Worm (Caenorhabditis elegans) whole organism, early embryonic: ENCODE results near the gene M110.8.

Source experiments
- B0310.2 ChIP-seq: sonication (generic microtip); optimal IDR thresholded peaks from 2 replicates; lab custom pipeline; 2016; ENCODE audit warnings: mild to moderate bottlenecking, missing genetic modification characterization, missing compliant biosample characterization
- F13C5.2 ChIP-seq: sonication (generic microtip); optimal IDR thresholded peaks from 2 replicates; lab custom pipeline; 2017; ENCODE audit warnings: mild to moderate bottlenecking, missing genetic modification characterization, inconsistent platforms, missing compliant biosample characterization
- aly-1 ChIP-seq: sonication (generic microtip); optimal IDR thresholded peaks from 2 replicates; lab custom pipeline; 2016; ENCODE audit warnings: missing genetic modification characterization, missing compliant biosample characterization
- ama-1 ChIP-seq: fragments of 150-350 bp; optimal IDR thresholded peaks from 2 replicates; lab custom pipeline; 2014
- ceh-13 ChIP-seq: fragments of 200-800 bp; sonication (Bioruptor generic); optimal IDR thresholded peaks from 2 replicates; lab custom pipeline; 2018; ENCODE audit warnings: mild to moderate bottlenecking, missing genetic modification characterization, missing compliant biosample characterization
- ceh-36 ChIP-seq: sonication (generic microtip); optimal IDR thresholded peaks from 2 replicates; lab custom pipeline; 2016; ENCODE audit warnings: missing genetic modification characterization, inconsistent platforms, missing compliant biosample characterization
- ets-7 ChIP-seq: sonication (generic microtip); optimal IDR thresholded peaks from 2 replicates; lab custom pipeline; 2016; ENCODE audit warnings: missing genotype, missing genetic modification characterization, missing compliant biosample characterization
- flt-1 ChIP-seq: fragments of 200-800 bp; sonication (Bioruptor generic); IDR thresholded peaks from 2 replicates; pipeline ENCODE4 v1.3.6; 2022; ENCODE audit warnings: missing genetic modification characterization, missing compliant biosample characterization
- hmbx-1 ChIP-seq: sonication (generic microtip); optimal IDR thresholded peaks from 2 replicates; lab custom pipeline; 2016; ENCODE audit warnings: mild to moderate bottlenecking, missing genetic modification characterization, missing compliant biosample characterization
- hmg-4 ChIP-seq: fragments of 200-800 bp; sonication (Bioruptor generic); optimal IDR thresholded peaks from 2 replicates; lab custom pipeline; 2018; ENCODE audit warnings: mild to moderate bottlenecking, missing genetic modification characterization, missing compliant biosample characterization
- hnd-1 ChIP-seq: sonication (generic microtip); optimal IDR thresholded peaks from 2 replicates; lab custom pipeline; 2016; ENCODE audit warnings: missing genetic modification characterization, missing compliant biosample characterization
- pes-1 ChIP-seq: fragments of 200-800 bp; sonication (Bioruptor generic); IDR thresholded peaks from 2 replicates; pipeline ENCODE4 v1.3.6; 2022; ENCODE audit warnings: missing genetic modification reagents, missing genetic modification characterization, missing compliant biosample characterization
- scrt-1 ChIP-seq: fragments of 200-800 bp; sonication (Bioruptor generic); IDR thresholded peaks from 2 replicates; pipeline ENCODE4 v1.3.6; 2022; ENCODE audit warnings: missing genetic modification characterization, missing compliant biosample characterization
- sea-1 ChIP-seq: fragments of 200-800 bp; sonication (Bioruptor generic); conservative IDR thresholded peaks from 2 replicates; pipeline ENCODE4 v1.3.6; 2022; ENCODE audit warnings: missing genetic modification characterization, missing compliant biosample characterization
- tbx-11 ChIP-seq: fragments of 200-800 bp; sonication (Bioruptor generic); IDR thresholded peaks from 2 replicates; pipeline ENCODE4 v1.3.6; 2022; ENCODE audit warnings: missing genetic modification characterization, missing compliant biosample characterization
- tbx-37 ChIP-seq: fragments of 200-800 bp; sonication (Bioruptor generic); conservative IDR thresholded peaks from 2 replicates; pipeline ENCODE4 v1.3.6; 2022; ENCODE audit warnings: missing genetic modification reagents, missing genetic modification characterization, missing compliant biosample characterization
- tra-4 ChIP-seq: sonication (generic microtip); optimal IDR thresholded peaks from 2 replicates; lab custom pipeline; 2017; ENCODE audit warnings: missing genetic modification characterization, missing compliant biosample characterization

M110.8 gene

ce11 chrII:8223945-8224344, 14.6 kb upstream of the M110.8 start:
- TF ChIP-seq ama-1 (lab: Kevin White, UChicago) (no peak), aly-1 (tag; lab: Kevin White, UChicago) (no peak), pes-1 (GFP tag; lab: Robert Waterston, UW) (no peak), hnd-1 (tag; lab: Kevin White, UChicago) (no peak), B0310.2 (tag; lab: Kevin White, UChicago) (no peak), scrt-1 (GFP tag; lab: Robert Waterston, UW) (no peak)

- TF ChIP-seq hmg-4 (GFP tag; lab: Kevin White, UChicago) (peak; percentile 16), ama-1 (lab: Kevin White, UChicago) (no peak)
These were observed 14.0 kb upstream of the M110.8 start for ce11 chrII:8223422-8223821.

- TF ChIP-seq tbx-11 (GFP tag; lab: Robert Waterston, UW) (no peak), ama-1 (lab: Kevin White, UChicago) (peak; percentile 80), flt-1 (GFP tag; lab: Robert Waterston, UW) (0 out of 2 replicates have a peak, but pooled peaks have one; percentile 34), hmg-4 (GFP tag; lab: Kevin White, UChicago) (peak; percentile 61), sea-1 (GFP tag; lab: Robert Waterston, UW) (0 out of 2 replicates have a peak, but pooled peaks have one; percentile 55)
These were observed 13.1 kb upstream of the M110.8 start, which contains the start of gene dab-1 for ce11 chrII:8222309-8223065. dab-1 (plus strand) TSS chrII:8222386.

- TF ChIP-seq hmg-4 (GFP tag; lab: Kevin White, UChicago) (no peak), ceh-13 (GFP tag; lab: Kevin White, UChicago) (no peak), ets-7 (tag; lab: Kevin White, UChicago) (no peak), flt-1 (GFP tag; lab: Robert Waterston, UW) (no peak), scrt-1 (GFP tag; lab: Robert Waterston, UW) (no peak), tra-4 (no peak), hnd-1 (tag; lab: Kevin White, UChicago) (no peak), hmbx-1 (tag; lab: Kevin White, UChicago) (no peak), pes-1 (GFP tag; lab: Robert Waterston, UW) (no peak), tbx-11 (GFP tag; lab: Robert Waterston, UW) (no peak), ama-1 (lab: Kevin White, UChicago) (no peak), F13C5.2 (tag; lab: Kevin White, UChicago) (no peak)
These were observed 10.9 kb upstream of the M110.8 start for ce11 chrII:8220267-8220666.

- TF ChIP-seq ceh-36 (tag; lab: Kevin White, UChicago) = no peak
- no peak for TF ChIP-seq F13C5.2 (tag; lab: Kevin White, UChicago)
- TF ChIP-seq ets-7 (tag; lab: Kevin White, UChicago) = no peak
- no peak for TF ChIP-seq flt-1 (GFP tag; lab: Robert Waterston, UW)
- no peak for TF ChIP-seq hmbx-1 (tag; lab: Kevin White, UChicago)
- TF ChIP-seq scrt-1 (GFP tag; lab: Robert Waterston, UW) = no peak
- TF ChIP-seq ceh-13 (GFP tag; lab: Kevin White, UChicago) = no peak
- no peak for TF ChIP-seq tra-4
- TF ChIP-seq sea-1 (GFP tag; lab: Robert Waterston, UW) = no peak
- no peak for TF ChIP-seq pes-1 (GFP tag; lab: Robert Waterston, UW)
- no peak for TF ChIP-seq hmg-4 (GFP tag; lab: Kevin White, UChicago)
- TF ChIP-seq tbx-11 (GFP tag; lab: Robert Waterston, UW) = no peak
- no peak for TF ChIP-seq hnd-1 (tag; lab: Kevin White, UChicago)
- TF ChIP-seq tbx-37 = no peak
- TF ChIP-seq aly-1 (tag; lab: Kevin White, UChicago) = no peak
- TF ChIP-seq B0310.2 (tag; lab: Kevin White, UChicago) = no peak
- TF ChIP-seq ama-1 (lab: Kevin White, UChicago) = no peak
These were observed 8.9 kb upstream of the M110.8 start for ce11 chrII:8218266-8218665.

ce11 chrII:8216922-8217321, 7.5 kb upstream of the M110.8 start, which contains the start of gene ifg-1:
ifg-1 (plus strand) TSS chrII:8217222.
- TF ChIP-seq ets-7 (tag; lab: Kevin White, UChicago) (no peak), ama-1 (lab: Kevin White, UChicago) (no peak), sea-1 (GFP tag; lab: Robert Waterston, UW) (no peak), hnd-1 (tag; lab: Kevin White, UChicago) (no peak)

- TF ChIP-seq ama-1 (lab: Kevin White, UChicago) = no peak
- TF ChIP-seq hnd-1 (tag; lab: Kevin White, UChicago) = no peak
- no peak for TF ChIP-seq scrt-1 (GFP tag; lab: Robert Waterston, UW)
These were observed 7.1 kb upstream of the M110.8 start, which contains the start of gene M110.3 for ce11 chrII:8216433-8216832. M110.3 (minus strand) TSS chrII:8216616.

ce11 chrII:8214367-8214766, 5.0 kb upstream of the M110.8 start, which contains the start of gene M110.10:
M110.10 (minus strand) TSS chrII:8214467.
- no peak for TF ChIP-seq ceh-36 (tag; lab: Kevin White, UChicago)
- TF ChIP-seq hmbx-1 (tag; lab: Kevin White, UChicago) = no peak
